Worm (Caenorhabditis elegans) whole organism, L4/young adult: ENCODE measurements around the gene drd-10.

Source experiments
- W03F9.2 ChIP-seq: fragments of 150-350 bp; optimal IDR thresholded peaks from 2 replicates; lab custom pipeline; 2014; ENCODE audit warnings: missing biosample characterization, missing genetic modification characterization
- dao-5 ChIP-seq: sonication (generic microtip); optimal IDR thresholded peaks from 2 replicates; lab custom pipeline; 2016; ENCODE audit warnings: missing genotype, missing genetic modification characterization, moderate library complexity, missing compliant biosample characterization
- him-1 ChIP-seq: sonication (generic microtip); optimal IDR thresholded peaks from 2 replicates; lab custom pipeline; 2016; ENCODE audit warnings: missing genotype, missing genetic modification reagents, missing genetic modification characterization, missing compliant biosample characterization

DNA sequence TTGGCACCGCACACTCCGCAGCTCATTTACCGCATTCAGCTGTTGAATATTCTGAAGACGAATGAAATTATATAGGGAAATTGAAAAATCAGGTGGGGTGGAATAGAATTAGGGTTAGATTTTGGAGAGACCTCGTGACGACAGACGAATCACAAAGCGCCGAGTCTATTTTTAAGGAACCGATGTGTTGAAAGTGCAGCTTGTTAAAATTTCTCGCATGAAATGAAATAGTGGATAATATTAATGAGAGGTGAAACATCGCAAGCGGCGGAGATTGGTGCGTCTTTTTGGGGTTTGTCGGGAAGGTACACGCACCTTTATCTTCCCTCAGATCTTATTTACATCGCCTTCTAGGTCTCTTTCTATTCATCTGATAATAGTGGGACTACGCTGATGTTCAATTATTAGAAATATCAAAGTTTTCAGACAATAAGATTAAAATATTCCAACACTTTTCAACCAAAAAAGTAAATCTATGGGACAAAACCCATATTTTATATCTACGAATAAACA lies 17.7 kb upstream of the drd-10 start, which contains the start of gene nhr-140:
- TF ChIP-seq him-1 (tag; lab: Kevin White, UChicago) (no peak), dao-5 (tag; lab: Kevin White, UChicago) (no peak), W03F9.2 (tag; lab: Kevin White, UChicago) (no peak)
